Worm (Caenorhabditis elegans) whole organism, late embryonic: Measurements from ENCODE around the gene frpr-2.

Source experiments
- C38D4.7 ChIP-seq: fragments of 200-800 bp; sonication (Bioruptor generic); optimal IDR thresholded peaks from 2 replicates; lab custom pipeline; 2018; ENCODE audit warnings: mild to moderate bottlenecking, missing genetic modification characterization, moderate library complexity, missing compliant biosample characterization
- F13H6.1 ChIP-seq: sonication (generic microtip); optimal IDR thresholded peaks from 2 replicates; lab custom pipeline; 2016; ENCODE audit warnings: missing genetic modification characterization, missing compliant biosample characterization
- K02D7.2 ChIP-seq: sonication (generic microtip); optimal IDR thresholded peaks from 2 replicates; lab custom pipeline; 2017; ENCODE audit warnings: mild to moderate bottlenecking, missing genetic modification characterization, missing compliant biosample characterization
- ceh-19 ChIP-seq: fragments of 200-800 bp; sonication (Bioruptor generic); optimal IDR thresholded peaks from 2 replicates; lab custom pipeline; 2018; ENCODE audit warnings: mild to moderate bottlenecking, missing genetic modification characterization, missing compliant biosample characterization
- ceh-24 ChIP-seq: sonication (generic microtip); optimal IDR thresholded peaks from 2 replicates; lab custom pipeline; 2016; ENCODE audit warnings: mild to moderate bottlenecking, missing genetic modification characterization, missing compliant biosample characterization
- ceh-31 ChIP-seq: sonication (generic microtip); optimal IDR thresholded peaks from 2 replicates; lab custom pipeline; 2016; ENCODE audit warnings: missing genetic modification characterization, missing compliant biosample characterization
- ceh-48 ChIP-seq: sonication (generic microtip); optimal IDR thresholded peaks from 2 replicates; lab custom pipeline; 2016; ENCODE audit warnings: missing genetic modification characterization, inconsistent platforms, missing compliant biosample characterization
- ceh-6 ChIP-seq: fragments of 200-800 bp; sonication (Bioruptor generic); optimal IDR thresholded peaks from 2 replicates; lab custom pipeline; 2018; ENCODE audit warnings: mild to moderate bottlenecking, missing genetic modification characterization, missing compliant biosample characterization
- dmd-4 ChIP-seq: sonication (generic microtip); optimal IDR thresholded peaks from 2 replicates; lab custom pipeline; 2016; ENCODE audit warnings: borderline replicate concordance, missing genetic modification characterization, missing compliant biosample characterization
- dve-1 ChIP-seq: sonication (generic microtip); optimal IDR thresholded peaks from 2 replicates; lab custom pipeline; 2017; ENCODE audit warnings: antibody characterized with exemption, mild to moderate bottlenecking, missing genetic modification characterization, missing compliant biosample characterization
- elt-2 ChIP-seq: sonication (generic microtip); optimal IDR thresholded peaks from 2 replicates; lab custom pipeline; 2016; ENCODE audit warnings: missing genetic modification reagents, missing genetic modification characterization, missing compliant biosample characterization
- ets-4 ChIP-seq: sonication (generic microtip); optimal IDR thresholded peaks from 2 replicates; lab custom pipeline; 2016; ENCODE audit warnings: missing genetic modification characterization, missing compliant biosample characterization
- eyg-1 ChIP-seq: sonication (generic microtip); optimal IDR thresholded peaks from 2 replicates; lab custom pipeline; 2016; ENCODE audit warnings: missing genotype, missing genetic modification characterization, missing compliant biosample characterization
- fkh-10 ChIP-seq: fragments of 150-350 bp; optimal IDR thresholded peaks from 2 replicates; lab custom pipeline; 2014; ENCODE audit warnings: missing biosample characterization, missing genetic modification reagents, missing genetic modification characterization
- gmeb-2 ChIP-seq: sonication (generic microtip); optimal IDR thresholded peaks from 2 replicates; lab custom pipeline; 2016; ENCODE audit warnings: missing genetic modification characterization, inconsistent platforms, missing compliant biosample characterization
- hlh-30 ChIP-seq: sonication (generic microtip); optimal IDR thresholded peaks from 2 replicates; lab custom pipeline; 2017; ENCODE audit warnings: antibody characterized with exemption, missing genetic modification characterization, missing compliant biosample characterization; ENCODE audit not compliant: insufficient read depth
- hlh-6 ChIP-seq: sonication (generic microtip); optimal IDR thresholded peaks from 2 replicates; lab custom pipeline; 2016; ENCODE audit warnings: missing genotype, missing genetic modification characterization, missing compliant biosample characterization
- hlh-8 ChIP-seq: sonication (generic microtip); optimal IDR thresholded peaks from 2 replicates; lab custom pipeline; 2016; ENCODE audit warnings: missing genotype, missing genetic modification characterization, missing compliant biosample characterization
- nhr-11 ChIP-seq: fragments of 150-350 bp; optimal IDR thresholded peaks from 2 replicates; lab custom pipeline; 2014; ENCODE audit warnings: missing biosample characterization, missing genetic modification characterization
- odd-2 ChIP-seq: sonication (generic microtip); optimal IDR thresholded peaks from 2 replicates; lab custom pipeline; 2017; ENCODE audit warnings: antibody characterized with exemption, mild to moderate bottlenecking, missing genetic modification characterization, missing compliant biosample characterization
- pag-3 ChIP-seq: sonication (generic microtip); optimal IDR thresholded peaks from 2 replicates; lab custom pipeline; 2016; ENCODE audit warnings: missing compliant biosample characterization, missing genetic modification characterization, borderline replicate concordance
- pax-1 ChIP-seq: fragments of 150-350 bp; optimal IDR thresholded peaks from 2 replicates; lab custom pipeline; 2014; ENCODE audit warnings: missing biosample characterization, missing genetic modification characterization
- pha-4 ChIP-seq: fragments of 150-350 bp; optimal IDR thresholded peaks from 2 replicates; lab custom pipeline; 2018; ENCODE audit warnings: missing biosample characterization, missing genetic modification reagents, missing genetic modification characterization
- pros-1 ChIP-seq: fragments of 150-350 bp; optimal IDR thresholded peaks from 2 replicates; lab custom pipeline; 2014; ENCODE audit warnings: missing biosample characterization, missing genetic modification reagents, missing genetic modification characterization
- ref-2 ChIP-seq: sonication (generic microtip); optimal IDR thresholded peaks from 2 replicates; lab custom pipeline; 2016; ENCODE audit warnings: missing genetic modification characterization, missing compliant biosample characterization
- rnt-1 ChIP-seq: sonication (generic microtip); optimal IDR thresholded peaks from 2 replicates; lab custom pipeline; 2016; ENCODE audit warnings: missing genetic modification characterization, missing compliant biosample characterization
- sox-2 ChIP-seq: fragments of 200-800 bp; sonication (Bioruptor generic); IDR thresholded peaks from 2 replicates; pipeline ENCODE4 v1.3.6; 2022; ENCODE audit warnings: missing genetic modification reagents, missing genetic modification characterization, missing compliant biosample characterization
- sox-4 ChIP-seq: sonication (generic microtip); optimal IDR thresholded peaks from 2 replicates; lab custom pipeline; 2017; ENCODE audit warnings: mild to moderate bottlenecking, missing genetic modification characterization, inconsistent platforms, missing compliant biosample characterization
- ttx-3 ChIP-seq: sonication (generic microtip); optimal IDR thresholded peaks from 2 replicates; lab custom pipeline; 2016; ENCODE audit warnings: missing genetic modification reagents, missing genetic modification characterization, missing compliant biosample characterization
- unc-3 ChIP-seq, 2 experiments: fragments of 200-800 bp in 1 of 2; sonication (Bioruptor generic) in 1 of 2; sonication (generic microtip) in 1 of 2; conservative IDR thresholded peaks in 1 of 2; optimal IDR thresholded peaks in 1 of 2; 2 replicates each; pipeline versions ENCODE4 v1.3.6 to Lab custom; 2016 to 2022; ENCODE audit warnings: missing compliant biosample characterization in 2 of 2, missing genetic modification characterization in 2 of 2, missing genetic modification reagents in 1 of 2
- unc-42 ChIP-seq: sonication (generic microtip); optimal IDR thresholded peaks from 2 replicates; lab custom pipeline; 2016; ENCODE audit warnings: missing genotype, missing genetic modification characterization, missing compliant biosample characterization
- unc-55 ChIP-seq: sonication (generic microtip); optimal IDR thresholded peaks from 2 replicates; lab custom pipeline; 2017; ENCODE audit warnings: missing biosample characterization, missing genetic modification reagents, missing genetic modification characterization

frpr-2 gene

ce11 chrX:12987119-12987518, 21.9 kb downstream of the frpr-2 start, which contains the start of gene mff-1:
Gene mff-1 (minus strand): TSS chrX:12987219.
- TF ChIP-seq hlh-30 (tag; lab: Kevin White, UChicago) (no peak), elt-2 (tag; lab: Kevin White, UChicago) (peak; percentile 16)

DNA sequence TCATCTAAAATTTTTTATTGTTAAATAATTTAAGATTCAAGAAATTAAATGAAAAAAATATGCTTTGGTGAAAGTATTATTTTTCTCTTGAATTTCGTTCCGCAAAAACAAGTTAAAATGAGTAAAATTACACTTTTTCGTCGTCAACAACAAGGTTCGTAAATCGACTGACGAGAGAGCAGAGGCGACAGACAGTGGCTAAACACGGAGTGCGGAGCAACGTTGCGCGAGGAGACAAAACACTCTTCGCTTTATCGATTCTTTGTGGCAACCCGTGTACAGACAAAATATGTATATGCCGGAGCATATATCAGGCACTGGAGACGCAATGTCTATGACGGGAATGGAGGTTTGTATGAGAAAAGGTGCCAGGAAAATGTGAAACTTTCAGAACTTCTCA, 23.9 kb downstream of the frpr-2 start, which contains the start of gene F11C1.7:
F11C1.7 (plus strand) TSS at position 140 of the 400 bp plus-strand sequence.
- peak; percentile 81 for TF ChIP-seq ceh-48
- no peak for TF ChIP-seq K02D7.2 (tag; lab: Kevin White, UChicago)
- TF ChIP-seq ceh-31 (tag; lab: Kevin White, UChicago) = peak; percentile 3
- no peak for TF ChIP-seq pros-1 (tag; lab: Kevin White, UChicago)
- TF ChIP-seq, all 69 proteins: peak for 2

- TF ChIP-seq unc-55 = peak; percentile 15
- TF ChIP-seq pha-4 (tag; lab: Kevin White, UChicago) = no peak
- TF ChIP-seq ceh-48 = peak; percentile 17
Measured at ce11 chrX:12990529-12991520, 25.6 kb downstream of the frpr-2 start, which contains the start of the genes F11C1.1 and vwa-8. Gene F11C1.1 (minus strand): TSS chrX:12990579. Gene vwa-8 (plus strand): TSS chrX:12991470.

- no peak for TF ChIP-seq gmeb-2
- no peak for TF ChIP-seq nhr-11 (tag; lab: Kevin White, UChicago)
- TF ChIP-seq ceh-48 = no peak
- no peak for TF ChIP-seq odd-2 (tag; lab: Kevin White, UChicago)
- TF ChIP-seq dve-1 (tag; lab: Kevin White, UChicago) = no peak
- no peak for TF ChIP-seq dmd-4 (tag; lab: Kevin White, UChicago)
- TF ChIP-seq eyg-1 = no peak
- no peak for TF ChIP-seq fkh-10 (GFP tag; lab: Kevin White, UChicago)
- TF ChIP-seq F13H6.1 (tag; lab: Kevin White, UChicago) = no peak
- TF ChIP-seq ceh-24 (tag; lab: Kevin White, UChicago) = no peak
- TF ChIP-seq pha-4 (tag; lab: Kevin White, UChicago) = no peak
- TF ChIP-seq pros-1 (tag; lab: Kevin White, UChicago) = no peak
- no peak for TF ChIP-seq elt-2 (tag; lab: Kevin White, UChicago)
- TF ChIP-seq ets-4 = no peak
- TF ChIP-seq hlh-8 = no peak
- TF ChIP-seq rnt-1 = no peak
- TF ChIP-seq ref-2 (tag; lab: Kevin White, UChicago) = no peak
- TF ChIP-seq pax-1 (tag; lab: Kevin White, UChicago) = no peak
- no peak for TF ChIP-seq unc-3 (GFP tag; conservative IDR thresholded peaks at IDR 0.05; lab: Robert Waterston, UW)
- TF ChIP-seq unc-3 (tag; optimal IDR thresholded peaks at IDR 0.05; lab: Kevin White, UChicago) = no peak
Measured at ce11 chrX:12996161-12996560, 30.9 kb downstream of the frpr-2 start.

- TF ChIP-seq hlh-6 (tag; lab: Kevin White, UChicago) (no peak), ceh-6 (GFP tag; lab: Kevin White, UChicago) (no peak), pax-1 (tag; lab: Kevin White, UChicago) (no peak), C38D4.7 (GFP tag; lab: Kevin White, UChicago) (no peak)
Measured at ce11 chrX:12999567-12999966, 34.3 kb downstream of the frpr-2 start.

DNA sequence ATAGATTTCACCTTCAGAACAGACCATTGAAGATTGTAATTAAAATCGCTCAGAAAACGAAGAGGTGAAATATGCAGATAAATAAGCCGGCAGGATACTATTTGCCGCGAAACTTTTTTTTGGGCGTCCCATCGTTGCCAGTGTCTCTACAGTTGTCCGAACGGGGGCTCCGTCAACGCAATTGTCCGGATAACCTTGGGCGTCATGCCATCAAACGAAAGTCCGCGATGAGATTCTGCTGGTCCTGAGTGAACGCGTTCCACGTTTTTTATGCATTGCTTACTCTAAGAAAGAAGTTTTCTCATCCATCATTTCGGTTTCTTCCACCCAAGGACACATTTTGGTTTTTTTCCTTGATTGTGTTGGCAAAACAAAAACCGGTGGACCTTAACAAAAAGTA, 35.6 kb downstream of the frpr-2 start:
- no peak for TF ChIP-seq sox-4 (tag; lab: Kevin White, UChicago)
- no peak for TF ChIP-seq odd-2 (tag; lab: Kevin White, UChicago)
- TF ChIP-seq dve-1 (tag; lab: Kevin White, UChicago) = no peak
- TF ChIP-seq sox-2 = no peak
- TF ChIP-seq pag-3 = no peak
- TF ChIP-seq eyg-1 = no peak
- TF ChIP-seq pax-1 (tag; lab: Kevin White, UChicago) = no peak
- no peak for TF ChIP-seq ttx-3 (tag; lab: Kevin White, UChicago)
- no peak for TF ChIP-seq ceh-19 (GFP tag; lab: Kevin White, UChicago)
- no peak for TF ChIP-seq unc-42
- TF ChIP-seq, all 69 proteins: peak for 0
